Fruit fly (Drosophila melanogaster): ENCODE data around the gene CG9886.

The CG9886 gene

DNA sequence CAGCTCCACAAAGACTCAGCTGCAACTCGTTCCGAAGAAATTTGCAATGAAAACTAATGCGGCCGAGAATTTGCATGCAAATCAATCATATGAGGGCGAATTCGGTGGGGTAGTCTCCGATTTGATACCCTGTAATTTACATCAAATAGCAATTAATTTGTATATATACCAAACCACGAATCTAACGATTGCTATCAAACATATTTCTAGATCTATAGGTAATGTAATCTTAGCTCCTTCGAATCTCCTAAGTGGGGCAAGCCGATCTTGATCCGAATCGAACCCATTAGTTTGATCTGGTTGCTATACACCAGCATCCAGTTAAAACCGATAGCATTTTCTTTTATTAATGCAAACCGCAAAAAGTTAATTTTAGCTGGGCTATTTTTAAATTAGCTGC, 13.6 kb downstream of the CG9886 start (continued):
- TF ChIP-seq cyc (GFP tag; optimal IDR thresholded peaks at IDR 0.05): no peak
- no peak for TF ChIP-seq spab (GFP tag; optimal IDR thresholded peaks at IDR 0.05)
- no peak for TF ChIP-seq Sox102F (GFP tag; optimal IDR thresholded peaks at IDR 0.05)
- no peak for TF ChIP-seq CG6854 (GFP tag; optimal IDR thresholded peaks at IDR 0.05)
- TF ChIP-seq Lpt (GFP tag; optimal IDR thresholded peaks at IDR 0.05): no peak
- TF ChIP-seq OdsH (GFP tag; optimal IDR thresholded peaks at IDR 0.05): peak; percentile 12
- no peak for TF ChIP-seq CG8319 (GFP tag; optimal IDR thresholded peaks at IDR 0.05)
- no peak for TF ChIP-seq fkh (GFP tag; optimal IDR thresholded peaks at IDR 0.05)
- no peak for TF ChIP-seq Eip93F (GFP tag; optimal IDR thresholded peaks at IDR 0.05)
- peak; percentile 22 for TF ChIP-seq CG10669 (GFP tag; optimal IDR thresholded peaks at IDR 0.05)
- no peak for TF ChIP-seq Blimp-1 (GFP tag; optimal IDR thresholded peaks at IDR 0.05)
- no peak for TF ChIP-seq lz (GFP tag; optimal IDR thresholded peaks at IDR 0.05)
- TF ChIP-seq CG31627 (GFP tag; optimal IDR thresholded peaks at IDR 0.05): peak; percentile 2
- TF ChIP-seq CG11902 (GFP tag; optimal IDR thresholded peaks at IDR 0.05): no peak
- no peak for TF ChIP-seq topi (GFP tag; optimal IDR thresholded peaks at IDR 0.05)

DNA sequence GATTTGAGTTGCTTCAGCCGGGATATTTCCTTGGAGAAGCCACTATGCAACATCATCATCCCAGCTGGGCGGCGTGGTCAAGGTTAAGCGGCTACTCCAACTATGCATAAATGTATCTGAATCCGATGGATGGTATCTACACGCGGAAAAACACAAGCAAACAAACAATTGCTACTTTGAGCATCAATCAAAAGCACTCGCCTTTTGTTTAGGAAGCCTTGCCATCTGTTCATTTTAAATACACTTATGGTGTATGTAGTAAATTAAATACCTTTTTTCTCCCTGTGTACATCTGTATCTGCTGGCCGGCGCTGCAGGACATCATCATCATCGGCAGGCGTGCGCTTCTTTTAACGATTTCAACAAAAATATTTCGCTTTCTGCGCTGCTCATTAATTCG, 15.6 kb downstream of the CG9886 start:
- TF ChIP-seq CG6854 (GFP tag; optimal IDR thresholded peaks at IDR 0.05): no peak
- no peak for TF ChIP-seq CG11902 (GFP tag; optimal IDR thresholded peaks at IDR 0.05)
- peak; percentile 43 for TF ChIP-seq Eip75B (GFP tag; optimal IDR thresholded peaks at IDR 0.05)
- TF ChIP-seq ss (GFP tag; optimal IDR thresholded peaks at IDR 0.05): peak; percentile 17 to 37
- peak; percentile 35 for TF ChIP-seq fd59A (GFP tag; optimal IDR thresholded peaks at IDR 0.05)
- no peak for TF ChIP-seq Sox102F (GFP tag; optimal IDR thresholded peaks at IDR 0.05)
- TF ChIP-seq Ets21C (GFP tag; optimal IDR thresholded peaks at IDR 0.05): no peak
- TF ChIP-seq CG6792 (GFP tag; optimal IDR thresholded peaks at IDR 0.05): peak; percentile 23
- no peak for TF ChIP-seq CG1621 (tag; optimal IDR thresholded peaks at IDR 0.05)
- peak; percentile 21 for TF ChIP-seq Sox14 (GFP tag; optimal IDR thresholded peaks at IDR 0.05)
- no peak for TF ChIP-seq CG9139 (GFP tag; optimal IDR thresholded peaks at IDR 0.05)
- TF ChIP-seq CG3032 (tag; optimal IDR thresholded peaks at IDR 0.05): peak; percentile 34
- peak; percentile 84 for TF ChIP-seq Eip78C (GFP tag)
- no peak for TF ChIP-seq CG11294 (GFP tag; IDR thresholded peaks at IDR 0.05)
- TF ChIP-seq pdm3 (GFP tag; optimal IDR thresholded peaks at IDR 0.05): peak; percentile 26
- TF ChIP-seq dac (GFP tag; optimal IDR thresholded peaks at IDR 0.05): no peak
- TF ChIP-seq Sox15 (GFP tag; optimal IDR thresholded peaks at IDR 0.05): no peak
- TF ChIP-seq esn (GFP tag; optimal IDR thresholded peaks at IDR 0.05): no peak
- TF ChIP-seq achi (GFP tag; optimal IDR thresholded peaks at IDR 0.05): peak; percentile 39
- TF ChIP-seq fd85E (GFP tag; optimal IDR thresholded peaks at IDR 0.05): no peak
- TF ChIP-seq CG4318 (GFP tag; optimal IDR thresholded peaks at IDR 0.05): no peak
- peak; percentile 34 for TF ChIP-seq dsx (GFP tag; optimal IDR thresholded peaks at IDR 0.05; ENCODE audit: poor library complexity, severe bottlenecking)
- TF ChIP-seq Eip93F (GFP tag; optimal IDR thresholded peaks at IDR 0.05): no peak
- no peak for TF ChIP-seq Hr38 (GFP tag; optimal IDR thresholded peaks at IDR 0.05)
- no peak for TF ChIP-seq CG32006 (GFP tag; optimal IDR thresholded peaks at IDR 0.05)
- no peak for TF ChIP-seq CG8632 (GFP tag; optimal IDR thresholded peaks at IDR 0.05)
- TF ChIP-seq Lpt (GFP tag; optimal IDR thresholded peaks at IDR 0.05): no peak
- no peak for TF ChIP-seq Smox (GFP tag; optimal IDR thresholded peaks at IDR 0.05)
- no peak for TF ChIP-seq cyc (GFP tag; optimal IDR thresholded peaks at IDR 0.05)
- TF ChIP-seq CG8319 (GFP tag; optimal IDR thresholded peaks at IDR 0.05): peak; percentile 17
- TF ChIP-seq Hr4 (GFP tag; optimal IDR thresholded peaks at IDR 0.05): no peak
- TF ChIP-seq CG8119 (GFP tag; IDR thresholded peaks at IDR 0.05): no peak
- TF ChIP-seq acj6 (GFP tag; optimal IDR thresholded peaks at IDR 0.05): peak; percentile 33
- no peak for TF ChIP-seq vri (GFP tag; optimal IDR thresholded peaks at IDR 0.05)
- TF ChIP-seq Blimp-1 (GFP tag; optimal IDR thresholded peaks at IDR 0.05): no peak
- TF ChIP-seq eg (GFP tag; IDR thresholded peaks at IDR 0.05): no peak
- peak; percentile 44 for TF ChIP-seq CG3919 (GFP tag; optimal IDR thresholded peaks at IDR 0.05)
- TF ChIP-seq Hr39 (GFP tag; optimal IDR thresholded peaks at IDR 0.05): no peak
- TF ChIP-seq CG31627 (GFP tag; optimal IDR thresholded peaks at IDR 0.05): peak; percentile 9
- TF ChIP-seq spab (GFP tag; optimal IDR thresholded peaks at IDR 0.05): peak; percentile 39
- TF ChIP-seq CG6808 (GFP tag; optimal IDR thresholded peaks at IDR 0.05): peak; percentile 29
- no peak for TF ChIP-seq CG11762 (GFP tag; optimal IDR thresholded peaks at IDR 0.05; ENCODE audit: insufficient read depth)
- no peak for TF ChIP-seq CG16779 (tag; optimal IDR thresholded peaks at IDR 0.05)
- TF ChIP-seq CG6163 (GFP tag; IDR thresholded peaks at IDR 0.05): 0 out of 3 replicates have a peak, but pooled peaks have one; percentile 25

Data from whole organism, prepupa.